Worm (Caenorhabditis elegans) whole organism, L1 larva: ENCODE measurements around the gene fubl-3.

ENCODE experiments used
- C04F5.9 ChIP-seq: sonication (generic microtip); optimal IDR thresholded peaks from 2 replicates; lab custom pipeline; 2016; ENCODE audit warnings: missing genetic modification characterization, missing compliant biosample characterization
- C16A3.4 ChIP-seq: fragments of 150-350 bp; optimal IDR thresholded peaks from 2 replicates; lab custom pipeline; 2014; ENCODE audit warnings: missing biosample characterization, missing genetic modification characterization
- aha-1 ChIP-seq: fragments of 150-350 bp; optimal IDR thresholded peaks from 2 replicates; lab custom pipeline; 2014; ENCODE audit warnings: missing biosample characterization, missing genetic modification characterization
- blmp-1 ChIP-seq: fragments of 150-350 bp; optimal IDR thresholded peaks from 2 replicates; lab custom pipeline; 2014; ENCODE audit warnings: missing biosample characterization, missing genetic modification characterization
- ceh-8 ChIP-seq: fragments of 200-800 bp; sonication (Bioruptor generic); optimal IDR thresholded peaks from 2 replicates; lab custom pipeline; 2018; ENCODE audit warnings: mild to moderate bottlenecking, missing genetic modification characterization, moderate library complexity, missing compliant biosample characterization
- ceh-82 ChIP-seq, 3 experiments: fragments of 150-350 bp in 1 of 3; sonication (generic microtip) in 2 of 3; optimal IDR thresholded peaks; 2 replicates each; lab custom pipeline; 2014 to 2017; ENCODE audit warnings: missing biosample characterization in 3 of 3, missing genetic modification characterization in 3 of 3
- ceh-88 ChIP-seq: fragments of 200-800 bp; sonication (Bioruptor generic); IDR thresholded peaks from 2 replicates; pipeline ENCODE4 v1.3.6; 2022; ENCODE audit warnings: missing genetic modification characterization, missing compliant biosample characterization
- ces-1 ChIP-seq: fragments of 150-350 bp; optimal IDR thresholded peaks from 2 replicates; lab custom pipeline; 2014; ENCODE audit warnings: missing biosample characterization, missing genetic modification reagents, missing genetic modification characterization
- dsc-1 ChIP-seq: sonication (generic microtip); optimal IDR thresholded peaks from 2 replicates; lab custom pipeline; 2016; ENCODE audit warnings: mild to moderate bottlenecking, missing genetic modification characterization, missing compliant biosample characterization
- efl-1 ChIP-seq, 4 experiments: fragments of 150-350 bp; optimal IDR thresholded peaks in 3 of 4; peaks in 1 of 4; 1 replicate in 1 of 4; 2 replicates in 3 of 4; lab custom pipeline; 2014; ENCODE audit warnings: missing biosample characterization in 2 of 4, missing genetic modification characterization in 2 of 4, missing genetic modification reagents in 2 of 4
- elt-2 ChIP-seq: sonication (generic microtip); optimal IDR thresholded peaks from 2 replicates; lab custom pipeline; 2016; ENCODE audit warnings: missing genetic modification characterization, mild to moderate bottlenecking, inconsistent platforms, missing compliant biosample characterization, missing genetic modification reagents
- elt-3 ChIP-seq, 6 experiments: fragments of 150-350 bp in 1 of 6; sonication (generic microtip); optimal IDR thresholded peaks; 2 replicates each; lab custom pipeline; 2017 to 2018; ENCODE audit warnings: missing biosample characterization in 6 of 6, missing genetic modification characterization in 6 of 6, inconsistent platforms in 1 of 6
- fkh-10 ChIP-seq: sonication (generic microtip); optimal IDR thresholded peaks from 2 replicates; lab custom pipeline; 2017; ENCODE audit warnings: missing biosample characterization, missing genetic modification reagents, missing genetic modification characterization
- grh-1 ChIP-seq: fragments of 200-800 bp; sonication (Bioruptor generic); IDR thresholded peaks from 2 replicates; pipeline ENCODE4 v1.3.6; 2022; ENCODE audit warnings: missing genetic modification reagents, missing genetic modification characterization, missing compliant biosample characterization
- hlh-17 ChIP-seq: fragments of 200-800 bp; sonication (Bioruptor generic); optimal IDR thresholded peaks from 2 replicates; lab custom pipeline; 2018; ENCODE audit warnings: missing genetic modification characterization, mild to moderate bottlenecking, missing compliant biosample characterization, moderate library complexity, borderline replicate concordance
- irx-1 ChIP-seq: sonication (generic microtip); optimal IDR thresholded peaks from 2 replicates; lab custom pipeline; 2016; ENCODE audit warnings: missing genetic modification characterization, missing compliant biosample characterization
- isw-1 ChIP-seq: fragments of 200-800 bp; sonication (Bioruptor generic); IDR thresholded peaks from 2 replicates; pipeline ENCODE4 v1.3.6; 2022; ENCODE audit warnings: missing genetic modification characterization, missing compliant biosample characterization
- lin-14 ChIP-seq: fragments of 200-800 bp; sonication (Bioruptor generic); optimal IDR thresholded peaks from 2 replicates; lab custom pipeline; 2018; ENCODE audit warnings: mild to moderate bottlenecking, missing genetic modification characterization, moderate library complexity, missing compliant biosample characterization
- lin-35 ChIP-seq, 2 experiments: fragments of 150-350 bp; optimal IDR thresholded peaks; 2 replicates each; lab custom pipeline; 2014; ENCODE audit warnings: missing biosample characterization in 2 of 2, missing genetic modification characterization in 2 of 2, missing genetic modification reagents in 2 of 2
- lsy-2 ChIP-seq, 2 experiments: fragments of 150-350 bp; optimal IDR thresholded peaks; 2 replicates each; lab custom pipeline; 2014; ENCODE audit warnings: missing biosample characterization in 2 of 2, missing genetic modification characterization in 2 of 2
- mdl-1 ChIP-seq, 2 experiments: fragments of 150-350 bp; optimal IDR thresholded peaks; 2 replicates each; lab custom pipeline; 2014 to 2017; ENCODE audit warnings: missing biosample characterization in 2 of 2, missing genetic modification characterization in 2 of 2, inconsistent platforms in 1 of 2
- mep-1 ChIP-seq: fragments of 150-350 bp; optimal IDR thresholded peaks from 2 replicates; lab custom pipeline; 2014; ENCODE audit warnings: missing biosample characterization, missing genetic modification characterization
- nhr-19 ChIP-seq: fragments of 200-800 bp; sonication (Bioruptor generic); conservative IDR thresholded peaks from 2 replicates; pipeline ENCODE4 v1.3.6; 2022; ENCODE audit warnings: missing genetic modification characterization, missing compliant biosample characterization
- nhr-20 ChIP-seq: sonication (generic microtip); optimal IDR thresholded peaks from 2 replicates; lab custom pipeline; 2016; ENCODE audit warnings: mild to moderate bottlenecking, missing genetic modification characterization, missing compliant biosample characterization
- nhr-237 ChIP-seq: fragments of 150-350 bp; optimal IDR thresholded peaks from 2 replicates; lab custom pipeline; 2014; ENCODE audit warnings: missing biosample characterization, missing genetic modification characterization
- nhr-47 ChIP-seq: sonication (generic microtip); optimal IDR thresholded peaks from 2 replicates; lab custom pipeline; 2016; ENCODE audit warnings: mild to moderate bottlenecking, missing genetic modification characterization, moderate library complexity, missing compliant biosample characterization
- nhr-71 ChIP-seq: sonication (generic microtip); optimal IDR thresholded peaks from 2 replicates; lab custom pipeline; 2016; ENCODE audit warnings: mild to moderate bottlenecking, missing genetic modification characterization, moderate library complexity, missing compliant biosample characterization
- nhr-77 ChIP-seq: fragments of 150-350 bp; optimal IDR thresholded peaks from 2 replicates; lab custom pipeline; 2014; ENCODE audit warnings: missing biosample characterization, missing genetic modification characterization
- nhr-85 ChIP-seq: sonication (generic microtip); peaks from one replicate; lab custom pipeline; 2016; ENCODE audit warnings: missing genetic modification characterization, inconsistent platforms, missing compliant biosample characterization
- nhr-90 ChIP-seq: sonication (generic microtip); optimal IDR thresholded peaks from 2 replicates; lab custom pipeline; 2016; ENCODE audit warnings: mild to moderate bottlenecking, missing genetic modification characterization, missing compliant biosample characterization; ENCODE audit not compliant: poor library complexity
- pag-3 ChIP-seq: sonication (generic microtip); optimal IDR thresholded peaks from 2 replicates; lab custom pipeline; 2017; ENCODE audit warnings: missing genetic modification characterization, mild to moderate bottlenecking, missing compliant biosample characterization, antibody characterized with exemption, borderline replicate concordance; ENCODE audit not compliant: insufficient read depth
- pax-3 ChIP-seq: fragments of 200-800 bp; sonication (Bioruptor generic); optimal IDR thresholded peaks from 2 replicates; lab custom pipeline; 2018; ENCODE audit warnings: mild to moderate bottlenecking, missing genetic modification characterization, moderate library complexity, missing compliant biosample characterization
- rnt-1 ChIP-seq: sonication (generic microtip); optimal IDR thresholded peaks from 2 replicates; lab custom pipeline; 2016; ENCODE audit warnings: mild to moderate bottlenecking, missing genetic modification characterization, moderate library complexity, missing compliant biosample characterization
- skn-1 ChIP-seq: fragments of 150-350 bp; optimal IDR thresholded peaks from 2 replicates; lab custom pipeline; 2014; ENCODE audit warnings: missing biosample characterization, missing genetic modification characterization
- snu-23 ChIP-seq: sonication (generic microtip); optimal IDR thresholded peaks from 2 replicates; lab custom pipeline; 2016; ENCODE audit warnings: missing genetic modification characterization, missing compliant biosample characterization
- swsn-7 ChIP-seq: sonication (generic microtip); optimal IDR thresholded peaks from 2 replicates; lab custom pipeline; 2016; ENCODE audit warnings: missing genetic modification characterization, missing compliant biosample characterization
- tbx-2 ChIP-seq: sonication (generic microtip); optimal IDR thresholded peaks from 2 replicates; lab custom pipeline; 2016; ENCODE audit warnings: missing genetic modification characterization, missing compliant biosample characterization
- tlp-1 ChIP-seq: fragments of 150-350 bp; optimal IDR thresholded peaks from 2 replicates; lab custom pipeline; 2014; ENCODE audit warnings: missing biosample characterization, missing genetic modification characterization
- unc-130 ChIP-seq: fragments of 150-350 bp; optimal IDR thresholded peaks from 2 replicates; lab custom pipeline; 2017; ENCODE audit warnings: missing biosample characterization, missing genetic modification characterization, inconsistent platforms
- unc-62 ChIP-seq: fragments of 150-350 bp; optimal IDR thresholded peaks from 2 replicates; lab custom pipeline; 2014; ENCODE audit warnings: missing biosample characterization, missing genetic modification reagents, missing genetic modification characterization

Gene fubl-3

DNA sequence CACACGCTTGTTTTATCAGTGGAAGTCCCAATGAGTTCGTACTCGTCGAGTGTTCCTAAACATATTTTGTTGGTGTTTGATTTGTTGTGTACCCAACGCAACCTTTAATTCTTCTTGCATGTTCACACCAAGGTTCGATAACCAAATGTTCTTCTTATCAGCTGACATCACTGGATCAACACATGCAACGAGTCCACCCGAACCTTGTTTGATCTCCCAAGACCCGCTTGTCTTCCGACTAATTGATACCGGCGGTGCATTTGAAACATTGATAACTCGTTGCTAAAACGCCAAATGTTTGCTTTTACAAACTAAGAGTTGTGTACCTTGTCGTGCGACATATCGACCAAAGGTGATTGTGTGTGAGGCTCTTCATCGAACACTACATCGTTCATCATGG lies 37.5 kb downstream of the fubl-3 start (continued):
- TF ChIP-seq pag-3 (tag; lab: Kevin White, UChicago) = no peak
- no peak for TF ChIP-seq unc-62 (GFP tag; lab: Kevin White, UChicago)
- no peak for TF ChIP-seq swsn-7 (tag; lab: Kevin White, UChicago)
- TF ChIP-seq ceh-88 (GFP tag; lab: Robert Waterston, UW) = no peak
- TF ChIP-seq fkh-10 (GFP tag; lab: Kevin White, UChicago) = no peak
- no peak for TF ChIP-seq tlp-1
- TF ChIP-seq pax-3 (tag; lab: Kevin White, UChicago) = no peak

DNA sequence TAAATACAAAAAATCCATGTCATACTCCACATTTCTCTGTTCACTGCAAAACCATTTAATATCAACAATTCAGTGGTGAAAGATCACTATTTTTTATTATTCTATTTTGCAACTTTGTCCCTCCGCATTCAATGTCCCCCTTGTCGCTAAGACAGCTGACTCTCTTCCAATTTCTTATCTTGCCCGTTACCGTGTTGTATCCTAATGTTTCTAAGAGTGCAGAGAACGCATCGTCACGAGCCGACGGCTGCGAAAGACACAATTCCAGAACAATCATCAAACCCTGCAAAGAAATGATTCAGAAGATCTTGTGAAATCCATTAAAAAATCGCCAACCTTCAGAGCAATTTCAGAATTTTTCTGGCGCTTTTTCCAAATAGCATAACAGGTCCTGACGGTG lies 38.7 kb downstream of the fubl-3 start:
- peak in 1 of 2 experiments; percentile 38 for TF ChIP-seq lin-35 (GFP tag; optimal IDR thresholded peaks at IDR 0.05; lab: Kevin White, UChicago)
- TF ChIP-seq mep-1 (tag; lab: Kevin White, UChicago) = peak; percentile 4
- peak; percentile 42 for TF ChIP-seq snu-23 (GFP tag; lab: Kevin White, UChicago)
- peak; percentile 51 for TF ChIP-seq rnt-1
- no peak for TF ChIP-seq hlh-17 (GFP tag; lab: Kevin White, UChicago)
- TF ChIP-seq elt-2 (tag; lab: Kevin White, UChicago) = peak; percentile 54
- TF ChIP-seq nhr-90 (tag; lab: Kevin White, UChicago) = peak; percentile 25
- no peak for TF ChIP-seq tlp-1
- peak; percentile 59 for TF ChIP-seq nhr-19 (GFP tag; lab: Robert Waterston, UW)
- TF ChIP-seq isw-1 (GFP tag; lab: Robert Waterston, UW) = no peak
- peak in 1 of 2 experiments; percentile 18 for TF ChIP-seq lsy-2 (tag; optimal IDR thresholded peaks at IDR 0.05; lab: Kevin White, UChicago)
- no peak for TF ChIP-seq nhr-237
- TF ChIP-seq efl-1 (optimal IDR thresholded peaks at IDR 0.05; lab: Kevin White, UChicago) = no peak
- TF ChIP-seq efl-1 (GFP tag; optimal IDR thresholded peaks at IDR 0.05 in 1 of 2; lab: Kevin White, UChicago) = peak in 1 of 2 experiments; percentile 40
- TF ChIP-seq lin-14 (GFP tag; lab: Kevin White, UChicago) = peak; percentile 45
- no peak for TF ChIP-seq C04F5.9 (tag; lab: Kevin White, UChicago)
- no peak for TF ChIP-seq ceh-8 (GFP tag; lab: Kevin White, UChicago)
- TF ChIP-seq unc-130 = peak; percentile 45
- peak; percentile 71 for TF ChIP-seq nhr-20 (tag; lab: Kevin White, UChicago)
- TF ChIP-seq nhr-71 (tag; lab: Kevin White, UChicago) = peak; percentile 57
- TF ChIP-seq mdl-1 (tag; optimal IDR thresholded peaks at IDR 0.05; lab: Kevin White, UChicago) = peak in 1 of 2 experiments; percentile 61

DNA sequence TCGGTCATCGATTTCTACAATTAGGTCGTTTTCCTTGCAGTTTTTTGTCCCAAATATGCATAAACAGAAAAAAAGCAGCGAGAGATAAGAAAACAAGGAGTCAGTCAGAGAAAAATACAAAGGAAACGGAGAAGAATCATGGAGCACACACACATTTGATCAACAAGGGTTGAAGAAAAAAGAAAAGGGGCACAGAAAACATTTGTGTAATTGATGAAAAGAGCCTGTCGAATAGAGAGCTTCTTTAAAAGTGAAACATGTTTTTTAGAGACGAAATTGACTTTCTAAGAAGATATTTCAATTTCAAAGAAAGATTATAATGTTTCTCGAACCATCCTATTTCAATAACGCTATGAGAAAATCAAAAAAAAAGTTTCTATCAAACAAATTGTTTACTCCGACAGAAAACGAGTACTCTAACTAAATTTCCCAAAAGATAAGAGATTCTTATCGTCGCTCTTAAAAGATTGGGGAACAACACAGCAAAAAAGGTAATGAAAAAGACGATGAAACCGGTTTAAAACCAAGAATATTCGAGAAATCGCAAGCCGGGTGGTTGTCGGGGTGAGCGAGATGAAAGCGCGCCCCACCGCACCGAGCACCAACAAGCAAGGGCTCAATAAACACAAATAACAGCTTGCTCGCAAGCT lies 40.4 kb downstream of the fubl-3 start, which contains the start of gene tps-1:
TSS of gene tps-1 (minus strand) at position 14 of the 650 bp plus-strand sequence.
- peak in 1 of 2 experiments; percentile 17 for TF ChIP-seq mdl-1 (tag; optimal IDR thresholded peaks at IDR 0.05; lab: Kevin White, UChicago)
- TF ChIP-seq ceh-82 (tag; optimal IDR thresholded peaks at IDR 0.05; lab: Kevin White, UChicago) = peak in 1 of 3 experiments; percentile 16
- no peak for TF ChIP-seq isw-1 (GFP tag; lab: Robert Waterston, UW)
- peak; percentile 25 for TF ChIP-seq rnt-1
- peak; percentile 51 for TF ChIP-seq nhr-20 (tag; lab: Kevin White, UChicago)
- TF ChIP-seq nhr-47 (tag; lab: Kevin White, UChicago) = peak; percentile 19
- TF ChIP-seq tbx-2 = no peak
- TF ChIP-seq efl-1 (optimal IDR thresholded peaks at IDR 0.05; lab: Kevin White, UChicago) = no peak
- TF ChIP-seq efl-1 (GFP tag; optimal IDR thresholded peaks at IDR 0.05 in 1 of 2; lab: Kevin White, UChicago) = no peak
- TF ChIP-seq grh-1 (GFP tag; lab: Robert Waterston, UW) = peak; percentile 87
- peak; percentile 67 for TF ChIP-seq dsc-1 (tag; lab: Kevin White, UChicago)
- no peak for TF ChIP-seq C04F5.9 (tag; lab: Kevin White, UChicago)
- TF ChIP-seq nhr-71 (tag; lab: Kevin White, UChicago) = peak; percentile 61
- no peak for TF ChIP-seq irx-1 (tag; lab: Kevin White, UChicago)
- TF ChIP-seq mep-1 (tag; lab: Kevin White, UChicago) = peak; percentile 12
- peak; percentile 1 for TF ChIP-seq skn-1 (tag; lab: Kevin White, UChicago)
- peak in 4 of 6 experiments; percentile 5 to 86 (median 46) for TF ChIP-seq elt-3 (tag; optimal IDR thresholded peaks at IDR 0.05; lab: Kevin White, UChicago)
- no peak for TF ChIP-seq C16A3.4 (tag; lab: Kevin White, UChicago)
- peak; percentile 58 for TF ChIP-seq lin-14 (GFP tag; lab: Kevin White, UChicago)
- peak; percentile 5 for TF ChIP-seq swsn-7 (tag; lab: Kevin White, UChicago)
- TF ChIP-seq snu-23 (GFP tag; lab: Kevin White, UChicago) = peak; percentile 58
- no peak for TF ChIP-seq ces-1 (GFP tag; lab: Kevin White, UChicago)
- TF ChIP-seq aha-1 (tag; lab: Kevin White, UChicago) = no peak
- TF ChIP-seq unc-130 = no peak
- TF ChIP-seq nhr-77 (tag; lab: Kevin White, UChicago) = no peak
- no peak for TF ChIP-seq pax-3 (tag; lab: Kevin White, UChicago)
- peak; percentile 19; the same call in 1 of the 2 replicates for TF ChIP-seq nhr-19 (GFP tag; lab: Robert Waterston, UW)
- TF ChIP-seq blmp-1 (tag; lab: Kevin White, UChicago) = peak; percentile 3
- peak; percentile 89 for TF ChIP-seq nhr-85
- TF ChIP-seq lin-35 (GFP tag; optimal IDR thresholded peaks at IDR 0.05; lab: Kevin White, UChicago) = peak; percentile 9 to 16
